Worm (Caenorhabditis elegans) whole organism, L2 larva: ENCODE measurements around the gene sto-2.
A peak's percentile ranks its signal among the peaks of the same experiment; 100 is the strongest.

ENCODE experiments used
- C34F6.9 ChIP-seq: fragments of 150-350 bp; optimal IDR thresholded peaks from 2 replicates; lab custom pipeline; 2014; ENCODE audit warnings: missing biosample characterization, missing genetic modification characterization
- F13H6.1 ChIP-seq: sonication (generic microtip); optimal IDR thresholded peaks from 2 replicates; lab custom pipeline; 2016; ENCODE audit warnings: missing genetic modification characterization, missing compliant biosample characterization
- R02D3.7 ChIP-seq: fragments of 150-350 bp; optimal IDR thresholded peaks from 2 replicates; lab custom pipeline; 2014; ENCODE audit warnings: missing biosample characterization, missing genetic modification characterization
- Y55F3AM.14 ChIP-seq: fragments of 200-800 bp; sonication (Bioruptor generic); optimal IDR thresholded peaks from 2 replicates; lab custom pipeline; 2018; ENCODE audit warnings: mild to moderate bottlenecking, missing genetic modification characterization, missing compliant biosample characterization
- ZK546.5 ChIP-seq: sonication (generic microtip); optimal IDR thresholded peaks from 2 replicates; lab custom pipeline; 2017; ENCODE audit warnings: missing biosample characterization, missing genetic modification characterization
- alr-1 ChIP-seq: fragments of 150-350 bp; optimal IDR thresholded peaks from 2 replicates; lab custom pipeline; 2014; ENCODE audit warnings: missing biosample characterization, missing genetic modification characterization
- aly-2 ChIP-seq: fragments of 150-350 bp; optimal IDR thresholded peaks from 2 replicates; lab custom pipeline; 2014; ENCODE audit warnings: missing biosample characterization, missing genetic modification characterization
- ama-1 ChIP-seq: fragments of 150-350 bp; optimal IDR thresholded peaks from 2 replicates; lab custom pipeline; 2018; ENCODE audit warnings: inconsistent platforms
- blmp-1 ChIP-seq: sonication (generic microtip); optimal IDR thresholded peaks from 2 replicates; lab custom pipeline; 2017; ENCODE audit warnings: missing genetic modification characterization, mild to moderate bottlenecking, missing compliant biosample characterization, antibody characterized with exemption, moderate library complexity; ENCODE audit not compliant: insufficient read depth
- ceh-16 ChIP-seq: fragments of 150-350 bp; optimal IDR thresholded peaks from 2 replicates; lab custom pipeline; 2014; ENCODE audit warnings: missing biosample characterization, missing genetic modification characterization
- ceh-82 ChIP-seq: fragments of 150-350 bp; optimal IDR thresholded peaks from 2 replicates; lab custom pipeline; 2014; ENCODE audit warnings: missing biosample characterization, missing genetic modification characterization
- crh-2 ChIP-seq: sonication (generic microtip); optimal IDR thresholded peaks from 2 replicates; lab custom pipeline; 2017; ENCODE audit warnings: missing biosample characterization, missing genetic modification characterization
- dmd-4 ChIP-seq: sonication (generic microtip); optimal IDR thresholded peaks from 2 replicates; lab custom pipeline; 2017; ENCODE audit warnings: missing biosample characterization, missing genetic modification characterization
- egl-27 ChIP-seq: sonication (generic microtip); optimal IDR thresholded peaks from 3 replicates; lab custom pipeline; 2017; ENCODE audit warnings: missing biosample characterization, missing genetic modification reagents, missing genetic modification characterization
- elt-1 ChIP-seq: fragments of 150-350 bp; optimal IDR thresholded peaks from 2 replicates; lab custom pipeline; 2014; ENCODE audit warnings: missing biosample characterization, missing genetic modification characterization
- elt-3 ChIP-seq: sonication (generic microtip); optimal IDR thresholded peaks from 2 replicates; lab custom pipeline; 2017; ENCODE audit warnings: missing biosample characterization, missing genetic modification characterization
- fos-1 ChIP-seq: fragments of 150-350 bp; optimal IDR thresholded peaks from 2 replicates; lab custom pipeline; 2014; ENCODE audit warnings: missing biosample characterization, missing genetic modification characterization
- gmeb-1 ChIP-seq: fragments of 150-350 bp; optimal IDR thresholded peaks from 2 replicates; lab custom pipeline; 2014; ENCODE audit warnings: missing biosample characterization, missing genetic modification characterization
- lin-11 ChIP-seq: fragments of 150-350 bp; sonication (generic microtip); optimal IDR thresholded peaks from 2 replicates; lab custom pipeline; 2014; ENCODE audit warnings: missing biosample characterization, missing genetic modification characterization, inconsistent platforms, mixed read lengths
- lin-13 ChIP-seq: fragments of 150-350 bp; optimal IDR thresholded peaks from 2 replicates; lab custom pipeline; 2014; ENCODE audit warnings: missing biosample characterization, missing genetic modification reagents, missing genetic modification characterization
- lin-39 ChIP-seq: fragments of 150-350 bp; optimal IDR thresholded peaks from 2 replicates; lab custom pipeline; 2014; ENCODE audit warnings: missing biosample characterization, missing genetic modification reagents, missing genetic modification characterization
- lsy-2 ChIP-seq, 2 experiments: fragments of 150-350 bp in 1 of 2; sonication (generic microtip) in 1 of 2; optimal IDR thresholded peaks; 2 replicates each; lab custom pipeline; 2014 to 2017; ENCODE audit warnings: missing biosample characterization in 2 of 2, missing genetic modification characterization in 2 of 2
- mab-5 ChIP-seq: fragments of 150-350 bp; optimal IDR thresholded peaks from 2 replicates; lab custom pipeline; 2014; ENCODE audit warnings: missing biosample characterization, missing genetic modification characterization
- mbf-1 ChIP-seq: sonication (generic microtip); optimal IDR thresholded peaks from 2 replicates; lab custom pipeline; 2017; ENCODE audit warnings: missing biosample characterization, missing genetic modification characterization
- mdl-1 ChIP-seq, 2 experiments: fragments of 150-350 bp in 1 of 2; sonication (generic microtip) in 1 of 2; optimal IDR thresholded peaks; 2 replicates each; lab custom pipeline; 2017; ENCODE audit warnings: missing biosample characterization in 2 of 2, missing genetic modification characterization in 2 of 2
- nhr-10 ChIP-seq: sonication (generic microtip); optimal IDR thresholded peaks from 2 replicates; lab custom pipeline; 2017; ENCODE audit warnings: missing biosample characterization, missing genetic modification characterization
- nhr-11 ChIP-seq: fragments of 150-350 bp; optimal IDR thresholded peaks from 2 replicates; lab custom pipeline; 2014; ENCODE audit warnings: missing biosample characterization, missing genetic modification characterization
- nhr-12 ChIP-seq: fragments of 150-350 bp; optimal IDR thresholded peaks from 2 replicates; lab custom pipeline; 2014; ENCODE audit warnings: missing biosample characterization, missing genetic modification characterization
- nhr-129 ChIP-seq: fragments of 150-350 bp; optimal IDR thresholded peaks from 2 replicates; lab custom pipeline; 2014; ENCODE audit warnings: missing biosample characterization, missing genetic modification characterization
- nhr-21 ChIP-seq: fragments of 150-350 bp; optimal IDR thresholded peaks from 2 replicates; lab custom pipeline; 2014; ENCODE audit warnings: missing biosample characterization, missing genetic modification characterization
- nhr-23 ChIP-seq: fragments of 150-350 bp; optimal IDR thresholded peaks from 2 replicates; lab custom pipeline; 2014; ENCODE audit warnings: missing biosample characterization, missing genetic modification reagents, missing genetic modification characterization
- nhr-237 ChIP-seq: fragments of 150-350 bp; optimal IDR thresholded peaks from 2 replicates; lab custom pipeline; 2014; ENCODE audit warnings: missing biosample characterization, missing genetic modification characterization
- nhr-25 ChIP-seq: fragments of 150-350 bp; sonication (generic microtip); optimal IDR thresholded peaks from 3 replicates; lab custom pipeline; 2014; ENCODE audit warnings: missing biosample characterization, missing genetic modification characterization
- nhr-6 ChIP-seq: fragments of 150-350 bp; optimal IDR thresholded peaks from 2 replicates; lab custom pipeline; 2014; ENCODE audit warnings: missing biosample characterization, missing genetic modification characterization
- nhr-77 ChIP-seq: fragments of 150-350 bp; optimal IDR thresholded peaks from 2 replicates; lab custom pipeline; 2014; ENCODE audit warnings: missing biosample characterization, missing genetic modification characterization
- peb-1 ChIP-seq: fragments of 150-350 bp; optimal IDR thresholded peaks from 2 replicates; lab custom pipeline; 2014; ENCODE audit warnings: missing biosample characterization, missing genetic modification characterization
- sem-4 ChIP-seq: fragments of 150-350 bp; optimal IDR thresholded peaks from 2 replicates; lab custom pipeline; 2014; ENCODE audit warnings: missing biosample characterization, missing genetic modification reagents, missing genetic modification characterization
- skn-1 ChIP-seq: sonication (generic microtip); optimal IDR thresholded peaks from 2 replicates; lab custom pipeline; 2017; ENCODE audit warnings: missing biosample characterization, missing genetic modification characterization
- sma-3 ChIP-seq: sonication (generic microtip); optimal IDR thresholded peaks from 2 replicates; lab custom pipeline; 2016; ENCODE audit warnings: missing genetic modification reagents, missing genetic modification characterization, missing compliant biosample characterization
- sma-9 ChIP-seq, 2 experiments: fragments of 150-350 bp in 1 of 2; sonication (generic microtip) in 1 of 2; optimal IDR thresholded peaks; 2 replicates each; lab custom pipeline; 2014 to 2016; ENCODE audit warnings: missing genetic modification characterization in 2 of 2, mild to moderate bottlenecking in 1 of 2, missing biosample characterization in 1 of 2, missing compliant biosample characterization in 1 of 2, missing genetic modification reagents in 1 of 2, moderate library complexity in 1 of 2
- snpc-4 ChIP-seq: fragments of 150-350 bp; optimal IDR thresholded peaks from 2 replicates; lab custom pipeline; 2014; ENCODE audit warnings: missing biosample characterization, missing genetic modification characterization
- unc-39 ChIP-seq: fragments of 150-350 bp; optimal IDR thresholded peaks from 2 replicates; lab custom pipeline; 2014; ENCODE audit warnings: missing biosample characterization, missing genetic modification characterization
- unc-55 ChIP-seq: fragments of 150-350 bp; sonication (generic microtip); optimal IDR thresholded peaks from 3 replicates; lab custom pipeline; 2014; ENCODE audit warnings: missing biosample characterization, missing genetic modification reagents, missing genetic modification characterization
- unc-62 ChIP-seq: fragments of 150-350 bp; optimal IDR thresholded peaks from 2 replicates; lab custom pipeline; 2014; ENCODE audit warnings: missing biosample characterization, missing genetic modification reagents, missing genetic modification characterization
- zag-1 ChIP-seq: fragments of 150-350 bp; optimal IDR thresholded peaks from 2 replicates; lab custom pipeline; 2014; ENCODE audit warnings: missing biosample characterization, missing genetic modification characterization
- ztf-1 ChIP-seq: fragments of 200-800 bp; sonication (Bioruptor generic); conservative IDR thresholded peaks from 2 replicates; pipeline ENCODE4 v1.3.6; 2022; ENCODE audit warnings: missing genetic modification characterization, missing compliant biosample characterization
- ztf-11 ChIP-seq: sonication (generic microtip); optimal IDR thresholded peaks from 2 replicates; lab custom pipeline; 2017; ENCODE audit warnings: missing biosample characterization, missing genetic modification characterization
- ztf-4 ChIP-seq: fragments of 150-350 bp; optimal IDR thresholded peaks from 2 replicates; lab custom pipeline; 2014; ENCODE audit warnings: missing biosample characterization, missing genetic modification characterization

The sto-2 gene

ce11 chrX:5319214-5319838 lies 3.9 kb downstream of the sto-2 start:
- TF ChIP-seq aly-2 (tag; lab: Kevin White, UChicago) (no peak), fos-1 (tag; lab: Kevin White, UChicago) (peak; percentile 51), unc-39 (tag; lab: Kevin White, UChicago) (no peak), elt-1 (tag; lab: Kevin White, UChicago) (no peak), crh-2 (tag; lab: Kevin White, UChicago) (peak; percentile 45), dmd-4 (tag; lab: Kevin White, UChicago) (no peak), ztf-4 (tag; lab: Kevin White, UChicago) (no peak), zag-1 (tag; lab: Kevin White, UChicago) (no peak), blmp-1 (no peak), ztf-1 (no peak), nhr-25 (tag; lab: Kevin White, UChicago) (no peak), Y55F3AM.14 (GFP tag; lab: Kevin White, UChicago) (peak; percentile 10), nhr-12 (tag; lab: Kevin White, UChicago) (no peak), mdl-1 (tag; optimal IDR thresholded peaks at IDR 0.05; lab: Kevin White, UChicago) (no peak), nhr-21 (tag; lab: Kevin White, UChicago) (peak; percentile 35), peb-1 (tag; lab: Kevin White, UChicago) (no peak), ceh-16 (tag; lab: Kevin White, UChicago) (no peak), nhr-129 (tag; lab: Kevin White, UChicago) (peak; percentile 83), C34F6.9 (tag; lab: Kevin White, UChicago) (no peak), sma-9 (GFP tag; optimal IDR thresholded peaks at IDR 0.05; lab: Kevin White, UChicago) (peak; percentile 70), sma-9 (tag; optimal IDR thresholded peaks at IDR 0.05; lab: Kevin White, UChicago) (no peak), lin-11 (tag; lab: Kevin White, UChicago) (no peak), unc-62 (GFP tag; lab: Kevin White, UChicago) (no peak), ceh-82 (tag; lab: Kevin White, UChicago) (no peak), nhr-23 (tag; lab: Kevin White, UChicago) (no peak), F13H6.1 (tag; lab: Kevin White, UChicago) (peak; percentile 31), elt-3 (tag; lab: Kevin White, UChicago) (no peak), nhr-237 (tag; lab: Kevin White, UChicago) (no peak), unc-55 (GFP tag; lab: Kevin White, UChicago) (no peak), sem-4 (peak; percentile 25), sma-3 (GFP tag; lab: Kevin White, UChicago) (no peak), alr-1 (tag; lab: Kevin White, UChicago) (no peak), ZK546.5 (tag; lab: Kevin White, UChicago) (no peak), ama-1 (lab: Kevin White, UChicago) (no peak), snpc-4 (tag; lab: Kevin White, UChicago) (no peak), R02D3.7 (tag; lab: Kevin White, UChicago) (no peak), lsy-2 (tag; optimal IDR thresholded peaks at IDR 0.05; lab: Kevin White, UChicago) (peak in 1 of 2 experiments; percentile 27), lin-13 (GFP tag; lab: Kevin White, UChicago) (peak; percentile 15), mab-5 (tag; lab: Kevin White, UChicago) (no peak), ztf-11 (no peak), nhr-10 (tag; lab: Kevin White, UChicago) (no peak), mbf-1 (tag; lab: Kevin White, UChicago) (no peak), lin-39 (tag; lab: Kevin White, UChicago) (no peak), egl-27 (peak; percentile 47), nhr-77 (tag; lab: Kevin White, UChicago) (no peak), skn-1 (tag; lab: Kevin White, UChicago) (no peak), nhr-6 (tag; lab: Kevin White, UChicago) (no peak), nhr-11 (tag; lab: Kevin White, UChicago) (no peak), gmeb-1 (tag; lab: Kevin White, UChicago) (peak; percentile 58)
